Worm (Caenorhabditis elegans): ENCODE results near the gene F47E1.4.
A peak's percentile ranks its signal among the peaks of the same experiment; 100 is the strongest.

F47E1.4 gene

ce11 chrX:9081212-9081611 is 18.6 kb downstream of the F47E1.4 start:
- no peak for TF ChIP-seq elt-3 (tag; optimal IDR thresholded peaks at IDR 0.05)
- peak; percentile 40 for TF ChIP-seq fos-1 (tag; optimal IDR thresholded peaks at IDR 0.05)
- TF ChIP-seq ama-1 (optimal IDR thresholded peaks at IDR 0.05), result no peak

ce11 chrX:9082646-9083045 is 20.0 kb downstream of the F47E1.4 start, which contains the start of gene ajm-1:
Gene ajm-1, plus strand, starts transcription at chrX:9082946.
- TF ChIP-seq nhr-21 (tag; optimal IDR thresholded peaks at IDR 0.05) (no peak), R02D3.7 (tag; optimal IDR thresholded peaks at IDR 0.05) (no peak), ceh-82 (tag; optimal IDR thresholded peaks at IDR 0.05) (no peak), elt-1 (tag; optimal IDR thresholded peaks at IDR 0.05) (no peak), egl-27 (tag; optimal IDR thresholded peaks at IDR 0.05) (no peak), nhr-10 (tag; optimal IDR thresholded peaks at IDR 0.05) (no peak), lin-39 (tag; optimal IDR thresholded peaks at IDR 0.05) (no peak), nhr-11 (tag; optimal IDR thresholded peaks at IDR 0.05) (no peak), crh-2 (tag; optimal IDR thresholded peaks at IDR 0.05) (no peak), ceh-16 (tag; optimal IDR thresholded peaks at IDR 0.05) (no peak), unc-39 (tag; optimal IDR thresholded peaks at IDR 0.05) (no peak), lsy-2 (tag; optimal IDR thresholded peaks at IDR 0.05) (no peak), nhr-237 (tag; optimal IDR thresholded peaks at IDR 0.05) (no peak), alr-1 (tag; optimal IDR thresholded peaks at IDR 0.05) (no peak), nhr-25 (tag; optimal IDR thresholded peaks at IDR 0.05) (no peak)

- TF ChIP-seq nhr-6 (tag; optimal IDR thresholded peaks at IDR 0.05) (peak; percentile 46), fos-1 (tag; optimal IDR thresholded peaks at IDR 0.05) (peak; percentile 15), C34F6.9 (tag; optimal IDR thresholded peaks at IDR 0.05) (no peak), nhr-25 (tag; optimal IDR thresholded peaks at IDR 0.05) (peak; percentile 65), crh-2 (tag; optimal IDR thresholded peaks at IDR 0.05) (peak; percentile 30), egl-27 (tag; optimal IDR thresholded peaks at IDR 0.05) (peak; percentile 39), ztf-11 (tag; optimal IDR thresholded peaks at IDR 0.05) (no peak), ceh-16 (tag; optimal IDR thresholded peaks at IDR 0.05) (peak; percentile 89), sma-9 (GFP tag; optimal IDR thresholded peaks at IDR 0.05) (peak; percentile 34), sma-9 (tag; optimal IDR thresholded peaks at IDR 0.05) (no peak), alr-1 (tag; optimal IDR thresholded peaks at IDR 0.05) (no peak), sma-3 (GFP tag; optimal IDR thresholded peaks at IDR 0.05) (peak; percentile 71)
These were observed 23.2 kb downstream of the F47E1.4 start for ce11 chrX:9085864-9086263.

- TF ChIP-seq ceh-16 (tag; optimal IDR thresholded peaks at IDR 0.05) (peak; percentile 14), unc-39 (tag; optimal IDR thresholded peaks at IDR 0.05) (no peak)
These were observed 26.0 kb downstream of the F47E1.4 start for ce11 chrX:9088620-9089019.

ce11 chrX:9089536-9089935 is 26.9 kb downstream of the F47E1.4 start:
- TF ChIP-seq ZK546.5 (tag; optimal IDR thresholded peaks at IDR 0.05), result no peak
- TF ChIP-seq crh-2 (tag; optimal IDR thresholded peaks at IDR 0.05), result no peak

- TF ChIP-seq aly-2 (tag; optimal IDR thresholded peaks at IDR 0.05) (no peak), Y55F3AM.14 (GFP tag; optimal IDR thresholded peaks at IDR 0.05) (peak; percentile 66), F13H6.1 (tag; optimal IDR thresholded peaks at IDR 0.05) (peak; percentile 40), sem-4 (tag; optimal IDR thresholded peaks at IDR 0.05) (peak; percentile 25), snpc-4 (tag; optimal IDR thresholded peaks at IDR 0.05) (no peak), sma-9 (GFP tag; optimal IDR thresholded peaks at IDR 0.05) (peak; percentile 60), sma-9 (tag; optimal IDR thresholded peaks at IDR 0.05) (no peak), nhr-12 (tag; optimal IDR thresholded peaks at IDR 0.05) (no peak), mab-5 (tag; optimal IDR thresholded peaks at IDR 0.05) (peak; percentile 9), lin-11 (tag; optimal IDR thresholded peaks at IDR 0.05) (no peak), elt-3 (tag; optimal IDR thresholded peaks at IDR 0.05) (no peak), lin-39 (tag; optimal IDR thresholded peaks at IDR 0.05) (no peak), unc-62 (GFP tag; optimal IDR thresholded peaks at IDR 0.05) (no peak), nhr-10 (tag; optimal IDR thresholded peaks at IDR 0.05) (no peak), nhr-23 (tag; optimal IDR thresholded peaks at IDR 0.05) (no peak), nhr-25 (tag; optimal IDR thresholded peaks at IDR 0.05) (peak; percentile 15), ztf-4 (tag; optimal IDR thresholded peaks at IDR 0.05) (peak; percentile 20), skn-1 (tag; optimal IDR thresholded peaks at IDR 0.05) (no peak), ZK546.5 (tag; optimal IDR thresholded peaks at IDR 0.05) (no peak), lin-13 (GFP tag; optimal IDR thresholded peaks at IDR 0.05) (peak; percentile 74), unc-39 (tag; optimal IDR thresholded peaks at IDR 0.05) (no peak), fos-1 (tag; optimal IDR thresholded peaks at IDR 0.05) (peak; percentile 42), ama-1 (optimal IDR thresholded peaks at IDR 0.05) (no peak), ceh-16 (tag; optimal IDR thresholded peaks at IDR 0.05) (no peak), alr-1 (tag; optimal IDR thresholded peaks at IDR 0.05) (no peak), gmeb-1 (tag; optimal IDR thresholded peaks at IDR 0.05) (peak; percentile 36), nhr-11 (tag; optimal IDR thresholded peaks at IDR 0.05) (peak; percentile 13), sma-3 (GFP tag; optimal IDR thresholded peaks at IDR 0.05) (no peak), unc-55 (GFP tag; optimal IDR thresholded peaks at IDR 0.05) (peak; percentile 54), crh-2 (tag; optimal IDR thresholded peaks at IDR 0.05) (peak; percentile 62), mbf-1 (tag; optimal IDR thresholded peaks at IDR 0.05) (no peak), dmd-4 (tag; optimal IDR thresholded peaks at IDR 0.05) (no peak), mdl-1 (tag; optimal IDR thresholded peaks at IDR 0.05) (no peak), C34F6.9 (tag; optimal IDR thresholded peaks at IDR 0.05) (peak; percentile 5)
These were observed 28.8 kb downstream of the F47E1.4 start for ce11 chrX:9091380-9091779.
